Worm (Caenorhabditis elegans) whole organism, L1 larva: ENCODE measurements around the gene dhs-20.

ENCODE experiments used
- Y116A8C.19 ChIP-seq: sonication (generic microtip); optimal IDR thresholded peaks from 2 replicates; lab custom pipeline; 2016; ENCODE audit warnings: missing compliant biosample characterization, missing genetic modification characterization, borderline replicate concordance
- aha-1 ChIP-seq: fragments of 150-350 bp; optimal IDR thresholded peaks from 2 replicates; lab custom pipeline; 2014; ENCODE audit warnings: missing biosample characterization, missing genetic modification characterization
- alr-1 ChIP-seq: fragments of 200-800 bp; sonication (Bioruptor generic); optimal IDR thresholded peaks from 2 replicates; lab custom pipeline; 2018; ENCODE audit warnings: borderline replicate concordance, mild to moderate bottlenecking, missing genetic modification characterization, missing compliant biosample characterization
- aly-2 ChIP-seq: fragments of 150-350 bp; optimal IDR thresholded peaks from 2 replicates; lab custom pipeline; 2014; ENCODE audit warnings: missing biosample characterization, missing genetic modification characterization
- ama-1 ChIP-seq: fragments of 150-350 bp; optimal IDR thresholded peaks from 2 replicates; lab custom pipeline; 2014
- blmp-1 ChIP-seq: fragments of 150-350 bp; optimal IDR thresholded peaks from 2 replicates; lab custom pipeline; 2014; ENCODE audit warnings: missing biosample characterization, missing genetic modification characterization
- ceh-8 ChIP-seq: fragments of 200-800 bp; sonication (Bioruptor generic); optimal IDR thresholded peaks from 2 replicates; lab custom pipeline; 2018; ENCODE audit warnings: mild to moderate bottlenecking, missing genetic modification characterization, moderate library complexity, missing compliant biosample characterization
- ceh-82 ChIP-seq, 3 experiments: fragments of 150-350 bp in 1 of 3; sonication (generic microtip) in 2 of 3; optimal IDR thresholded peaks; 2 replicates each; lab custom pipeline; 2014 to 2017; ENCODE audit warnings: missing biosample characterization in 3 of 3, missing genetic modification characterization in 3 of 3
- ceh-88 ChIP-seq: fragments of 200-800 bp; sonication (Bioruptor generic); IDR thresholded peaks from 2 replicates; pipeline ENCODE4 v1.3.6; 2022; ENCODE audit warnings: missing genetic modification characterization, missing compliant biosample characterization
- ceh-90 ChIP-seq: sonication (generic microtip); optimal IDR thresholded peaks from 2 replicates; lab custom pipeline; 2016; ENCODE audit warnings: missing genetic modification characterization, missing compliant biosample characterization
- ces-1 ChIP-seq: fragments of 150-350 bp; optimal IDR thresholded peaks from 2 replicates; lab custom pipeline; 2014; ENCODE audit warnings: missing biosample characterization, missing genetic modification reagents, missing genetic modification characterization
- dpl-1 ChIP-seq, 3 experiments: fragments of 150-350 bp in 2 of 3; sonication (generic microtip) in 1 of 3; optimal IDR thresholded peaks; 2 replicates each; lab custom pipeline; 2014 to 2017; ENCODE audit warnings: missing biosample characterization in 3 of 3, missing genetic modification characterization in 3 of 3, missing genetic modification reagents in 3 of 3
- efl-3 ChIP-seq: fragments of 200-800 bp; sonication (Bioruptor generic); optimal IDR thresholded peaks from 2 replicates; lab custom pipeline; 2018; ENCODE audit warnings: mild to moderate bottlenecking, missing genetic modification characterization, missing compliant biosample characterization
- egl-13 ChIP-seq: sonication (generic microtip); optimal IDR thresholded peaks from 2 replicates; lab custom pipeline; 2016; ENCODE audit warnings: missing genotype, missing genetic modification reagents, missing genetic modification characterization, missing compliant biosample characterization
- fkh-4 ChIP-seq: sonication (generic microtip); optimal IDR thresholded peaks from 2 replicates; lab custom pipeline; 2016; ENCODE audit warnings: missing compliant biosample characterization, missing genetic modification characterization, borderline replicate concordance
- hlh-4 ChIP-seq: sonication (generic microtip); optimal IDR thresholded peaks from 2 replicates; lab custom pipeline; 2016; ENCODE audit warnings: mild to moderate bottlenecking, missing genetic modification characterization, missing compliant biosample characterization
- hpl-2 ChIP-seq: fragments of 150-350 bp; optimal IDR thresholded peaks from 2 replicates; lab custom pipeline; 2014; ENCODE audit warnings: missing biosample characterization, missing genetic modification reagents, missing genetic modification characterization
- isw-1 ChIP-seq: fragments of 200-800 bp; sonication (Bioruptor generic); IDR thresholded peaks from 2 replicates; pipeline ENCODE4 v1.3.6; 2022; ENCODE audit warnings: missing genetic modification characterization, missing compliant biosample characterization
- lin-14 ChIP-seq: fragments of 200-800 bp; sonication (Bioruptor generic); optimal IDR thresholded peaks from 2 replicates; lab custom pipeline; 2018; ENCODE audit warnings: mild to moderate bottlenecking, missing genetic modification characterization, moderate library complexity, missing compliant biosample characterization
- lin-15B ChIP-seq: fragments of 150-350 bp; sonication (generic microtip); optimal IDR thresholded peaks from 3 replicates; lab custom pipeline; 2014; ENCODE audit warnings: missing biosample characterization, missing genetic modification characterization
- lir-3 ChIP-seq: sonication (generic microtip); optimal IDR thresholded peaks from 2 replicates; lab custom pipeline; 2016; ENCODE audit warnings: mild to moderate bottlenecking, missing genetic modification characterization, moderate library complexity, missing compliant biosample characterization; ENCODE audit not compliant: poor library complexity
- lsy-2 ChIP-seq, 2 experiments: fragments of 150-350 bp; optimal IDR thresholded peaks; 2 replicates each; lab custom pipeline; 2014; ENCODE audit warnings: missing biosample characterization in 2 of 2, missing genetic modification characterization in 2 of 2
- mab-9 ChIP-seq: fragments of 200-800 bp; sonication (Bioruptor generic); IDR thresholded peaks from 2 replicates; pipeline ENCODE4 v1.3.6; 2022; ENCODE audit warnings: missing genetic modification reagents, missing genetic modification characterization, missing compliant biosample characterization
- mdl-1 ChIP-seq, 2 experiments: fragments of 150-350 bp; optimal IDR thresholded peaks; 2 replicates each; lab custom pipeline; 2014 to 2017; ENCODE audit warnings: missing biosample characterization in 2 of 2, missing genetic modification characterization in 2 of 2, inconsistent platforms in 1 of 2
- nhr-11 ChIP-seq: fragments of 150-350 bp; optimal IDR thresholded peaks from 2 replicates; lab custom pipeline; 2014; ENCODE audit warnings: missing biosample characterization, missing genetic modification characterization
- nhr-19 ChIP-seq: fragments of 200-800 bp; sonication (Bioruptor generic); conservative IDR thresholded peaks from 2 replicates; pipeline ENCODE4 v1.3.6; 2022; ENCODE audit warnings: missing genetic modification characterization, missing compliant biosample characterization
- nhr-20 ChIP-seq: sonication (generic microtip); optimal IDR thresholded peaks from 2 replicates; lab custom pipeline; 2016; ENCODE audit warnings: mild to moderate bottlenecking, missing genetic modification characterization, missing compliant biosample characterization
- nhr-47 ChIP-seq: sonication (generic microtip); optimal IDR thresholded peaks from 2 replicates; lab custom pipeline; 2016; ENCODE audit warnings: mild to moderate bottlenecking, missing genetic modification characterization, moderate library complexity, missing compliant biosample characterization
- nhr-71 ChIP-seq: sonication (generic microtip); optimal IDR thresholded peaks from 2 replicates; lab custom pipeline; 2016; ENCODE audit warnings: mild to moderate bottlenecking, missing genetic modification characterization, moderate library complexity, missing compliant biosample characterization
- nhr-76 ChIP-seq: sonication (generic microtip); optimal IDR thresholded peaks from 2 replicates; lab custom pipeline; 2017; ENCODE audit warnings: missing biosample characterization, missing genetic modification characterization
- nhr-90 ChIP-seq: sonication (generic microtip); optimal IDR thresholded peaks from 2 replicates; lab custom pipeline; 2016; ENCODE audit warnings: mild to moderate bottlenecking, missing genetic modification characterization, missing compliant biosample characterization; ENCODE audit not compliant: poor library complexity
- pag-3 ChIP-seq: sonication (generic microtip); optimal IDR thresholded peaks from 2 replicates; lab custom pipeline; 2017; ENCODE audit warnings: missing genetic modification characterization, mild to moderate bottlenecking, missing compliant biosample characterization, antibody characterized with exemption, borderline replicate concordance; ENCODE audit not compliant: insufficient read depth
- pax-3 ChIP-seq: fragments of 200-800 bp; sonication (Bioruptor generic); optimal IDR thresholded peaks from 2 replicates; lab custom pipeline; 2018; ENCODE audit warnings: mild to moderate bottlenecking, missing genetic modification characterization, moderate library complexity, missing compliant biosample characterization
- rnt-1 ChIP-seq: sonication (generic microtip); optimal IDR thresholded peaks from 2 replicates; lab custom pipeline; 2016; ENCODE audit warnings: mild to moderate bottlenecking, missing genetic modification characterization, moderate library complexity, missing compliant biosample characterization
- skn-1 ChIP-seq: fragments of 150-350 bp; optimal IDR thresholded peaks from 2 replicates; lab custom pipeline; 2014; ENCODE audit warnings: missing biosample characterization, missing genetic modification characterization
- snpc-4 ChIP-seq: fragments of 150-350 bp; optimal IDR thresholded peaks from 2 replicates; lab custom pipeline; 2014; ENCODE audit warnings: missing biosample characterization, missing genetic modification characterization
- sox-4 ChIP-seq: sonication (generic microtip); optimal IDR thresholded peaks from 2 replicates; lab custom pipeline; 2016; ENCODE audit warnings: missing genetic modification characterization, missing compliant biosample characterization
- sptf-1 ChIP-seq: fragments of 150-350 bp; optimal IDR thresholded peaks from 2 replicates; lab custom pipeline; 2014; ENCODE audit warnings: missing biosample characterization, missing genetic modification characterization
- sup-37 ChIP-seq: fragments of 200-800 bp; sonication (Bioruptor generic); optimal IDR thresholded peaks from 2 replicates; lab custom pipeline; 2018; ENCODE audit warnings: mild to moderate bottlenecking, missing genetic modification characterization, missing compliant biosample characterization
- swsn-7 ChIP-seq: sonication (generic microtip); optimal IDR thresholded peaks from 2 replicates; lab custom pipeline; 2016; ENCODE audit warnings: missing genetic modification characterization, missing compliant biosample characterization
- tlp-1 ChIP-seq: fragments of 150-350 bp; optimal IDR thresholded peaks from 2 replicates; lab custom pipeline; 2014; ENCODE audit warnings: missing biosample characterization, missing genetic modification characterization
- unc-130 ChIP-seq: fragments of 150-350 bp; optimal IDR thresholded peaks from 2 replicates; lab custom pipeline; 2017; ENCODE audit warnings: missing biosample characterization, missing genetic modification characterization, inconsistent platforms
- unc-62 ChIP-seq: fragments of 150-350 bp; optimal IDR thresholded peaks from 2 replicates; lab custom pipeline; 2014; ENCODE audit warnings: missing biosample characterization, missing genetic modification reagents, missing genetic modification characterization
- unc-98 ChIP-seq: fragments of 200-800 bp; sonication (Bioruptor generic); IDR thresholded peaks from 2 replicates; pipeline ENCODE4 v1.3.6; 2022; ENCODE audit warnings: missing genetic modification characterization, missing compliant biosample characterization
- zag-1 ChIP-seq: fragments of 150-350 bp; optimal IDR thresholded peaks from 2 replicates; lab custom pipeline; 2014; ENCODE audit warnings: missing biosample characterization, missing genetic modification characterization
- ztf-11 ChIP-seq, 2 experiments: sonication (generic microtip); optimal IDR thresholded peaks; 2 replicates each; lab custom pipeline; 2016 to 2017; ENCODE audit warnings: missing genetic modification characterization in 2 of 2, missing biosample characterization in 1 of 2, missing compliant biosample characterization in 1 of 2
- ztf-4 ChIP-seq: fragments of 150-350 bp; optimal IDR thresholded peaks from 2 replicates; lab custom pipeline; 2014; ENCODE audit warnings: missing biosample characterization, missing genetic modification characterization

The dhs-20 gene

DNA sequence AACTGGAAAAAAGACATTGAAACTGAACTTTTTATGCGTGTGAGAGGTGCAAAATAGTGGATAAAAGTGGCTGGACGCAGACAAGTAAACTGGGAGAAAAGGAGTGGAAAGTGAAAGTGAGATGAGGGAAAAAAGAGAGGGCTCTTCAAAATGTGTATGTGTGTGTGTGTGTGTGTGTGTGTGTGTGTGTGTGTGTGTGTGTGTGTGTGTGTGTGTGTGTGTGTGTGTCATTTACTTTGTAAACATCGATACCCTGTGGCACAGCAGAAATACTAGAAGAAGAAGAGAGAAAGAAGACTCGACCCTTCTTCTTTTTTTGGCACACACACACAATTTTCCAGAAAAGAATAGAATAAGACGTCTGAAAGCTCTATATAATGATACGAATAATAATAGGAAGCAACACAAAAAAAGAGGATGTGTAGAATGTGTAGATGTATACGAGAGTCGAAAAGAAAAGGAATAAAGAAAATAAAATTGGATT is 34.3 kb upstream of the dhs-20 start (continued):
- no peak for TF ChIP-seq nhr-90 (tag; lab: Kevin White, UChicago)
- no peak for TF ChIP-seq sptf-1
- no peak for TF ChIP-seq mab-9 (GFP tag; lab: Robert Waterston, UW)
- peak in 2 of 3 experiments; percentile 32 to 39 for TF ChIP-seq ceh-82 (tag; optimal IDR thresholded peaks at IDR 0.05; lab: Kevin White, UChicago)
- no peak for TF ChIP-seq alr-1
- no peak for TF ChIP-seq sox-4 (tag; lab: Kevin White, UChicago)
- peak; percentile 50 for TF ChIP-seq isw-1 (GFP tag; lab: Robert Waterston, UW)
- TF ChIP-seq ces-1, result no peak
- peak; percentile 95 for TF ChIP-seq lin-14
- no peak for TF ChIP-seq ama-1 (lab: Kevin White, UChicago)
- TF ChIP-seq pax-3 (tag; lab: Kevin White, UChicago), result peak; percentile 74
- no peak for TF ChIP-seq fkh-4 (tag; lab: Kevin White, UChicago)
- TF ChIP-seq pag-3 (tag; lab: Kevin White, UChicago), result no peak
- TF ChIP-seq snpc-4, result no peak
- peak; percentile 57; the same call in 1 of the 2 replicates for TF ChIP-seq ceh-88 (GFP tag; lab: Robert Waterston, UW)
- TF ChIP-seq nhr-71 (tag; lab: Kevin White, UChicago), result peak; percentile 77
- TF ChIP-seq nhr-47 (tag; lab: Kevin White, UChicago), result peak; percentile 42
- no peak for TF ChIP-seq skn-1 (tag; lab: Kevin White, UChicago)
- TF ChIP-seq rnt-1 (tag; lab: Kevin White, UChicago), result peak; percentile 74
- TF ChIP-seq swsn-7 (tag; lab: Kevin White, UChicago), result peak; percentile 44
- no peak for TF ChIP-seq ztf-11 (tag; optimal IDR thresholded peaks at IDR 0.05; lab: Kevin White, UChicago)
- TF ChIP-seq lsy-2 (tag; optimal IDR thresholded peaks at IDR 0.05; lab: Kevin White, UChicago), result peak; percentile 50 to 66
- no peak for TF ChIP-seq lir-3 (tag; lab: Kevin White, UChicago)
- TF ChIP-seq nhr-11 (tag; lab: Kevin White, UChicago), result no peak
- no peak for TF ChIP-seq Y116A8C.19 (tag; lab: Kevin White, UChicago)
- TF ChIP-seq aly-2 (tag; lab: Kevin White, UChicago), result no peak
- no peak for TF ChIP-seq zag-1
- TF ChIP-seq lin-15B (tag; lab: Kevin White, UChicago), result no peak
- TF ChIP-seq blmp-1 (tag; lab: Kevin White, UChicago), result peak; percentile 62
- TF ChIP-seq aha-1, result no peak
- TF ChIP-seq dpl-1 (GFP tag; optimal IDR thresholded peaks at IDR 0.05; lab: Kevin White, UChicago), result peak in 1 of 3 experiments; percentile 21
- TF ChIP-seq unc-62 (GFP tag; lab: Kevin White, UChicago), result no peak
- TF ChIP-seq sup-37 (GFP tag; lab: Kevin White, UChicago), result peak; percentile 10
- TF ChIP-seq ztf-4 (tag; lab: Kevin White, UChicago), result no peak
- no peak for TF ChIP-seq ceh-90
- peak; percentile 50 for TF ChIP-seq egl-13
- TF ChIP-seq tlp-1, result no peak
- TF ChIP-seq hlh-4, result no peak
- no peak for TF ChIP-seq hpl-2 (GFP tag; lab: Kevin White, UChicago)
- TF ChIP-seq nhr-76 (tag; lab: Kevin White, UChicago), result no peak
- TF ChIP-seq unc-130 (tag; lab: Kevin White, UChicago), result peak; percentile 15
- peak; percentile 78 for TF ChIP-seq nhr-19 (GFP tag; lab: Robert Waterston, UW)
- TF ChIP-seq unc-98 (GFP tag; lab: Robert Waterston, UW), result peak; percentile 21; the same call in 1 of the 2 replicates

DNA sequence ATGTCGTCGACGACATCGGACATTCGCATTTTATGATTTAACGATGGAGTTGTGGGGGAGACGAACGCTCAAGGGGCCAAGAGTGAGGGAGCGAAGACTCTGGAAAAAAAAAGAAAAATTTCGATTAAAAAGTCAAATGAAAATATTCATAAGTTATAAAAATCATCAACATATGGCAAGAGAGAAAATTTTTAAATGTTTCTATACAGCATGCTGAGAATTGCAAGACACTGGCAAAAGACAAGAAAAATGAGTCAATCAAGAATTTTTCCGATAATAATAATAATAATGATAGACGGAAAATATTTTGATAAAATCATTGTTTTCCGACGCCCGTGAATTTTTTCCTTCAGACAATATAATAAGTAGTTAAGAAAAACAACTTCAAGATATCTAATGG is 32.8 kb upstream of the dhs-20 start, which contains the start of gene sipa-1:
Gene sipa-1, minus strand, starts transcription at position 101 of the 400 bp plus-strand sequence.
- TF ChIP-seq nhr-20 (no peak), efl-3 (GFP tag; lab: Kevin White, UChicago) (no peak), ceh-8 (GFP tag; lab: Kevin White, UChicago) (no peak), mdl-1 (tag; optimal IDR thresholded peaks at IDR 0.05; lab: Kevin White, UChicago) (no peak)
- TF ChIP-seq, all 84 proteins: peak for 0
